Worm (Caenorhabditis elegans): Measurements from ENCODE around the gene col-142.

ce11 chrV:6874735-6875134 lies 43.8 kb downstream of the col-142 start:
- no peak for TF ChIP-seq him-1 (tag; optimal IDR thresholded peaks at IDR 0.05)
- no peak for TF ChIP-seq dao-5 (tag; optimal IDR thresholded peaks at IDR 0.05)
- no peak for TF ChIP-seq W03F9.2 (tag; optimal IDR thresholded peaks at IDR 0.05)
